Worm (Caenorhabditis elegans) whole organism, mixed stage, embryonic: ENCODE results near the gene F39F10.2.
"Not testable (repeated sequence)": the region's sequence is repeated elsewhere in the genome, so short reads cannot be mapped to it uniquely, and the experiment has no call there.

Source experiments
- bed-3 ChIP-seq: fragments of 200-800 bp; sonication (Bioruptor generic); optimal IDR thresholded peaks from 3 replicates; lab custom pipeline; 2018; ENCODE audit warnings: mild to moderate bottlenecking, missing genetic modification characterization, moderate library complexity, missing compliant biosample characterization
- blmp-1 ChIP-seq: fragments of 150-350 bp; optimal IDR thresholded peaks from 2 replicates; lab custom pipeline; 2014; ENCODE audit warnings: missing biosample characterization, missing genetic modification characterization
- ceh-39 ChIP-seq: fragments of 150-350 bp; optimal IDR thresholded peaks from 2 replicates; lab custom pipeline; 2014; ENCODE audit warnings: missing biosample characterization, missing genetic modification characterization
- ceh-43 ChIP-seq: fragments of 200-800 bp; sonication (Bioruptor generic); optimal IDR thresholded peaks from 2 replicates; lab custom pipeline; 2018; ENCODE audit warnings: mild to moderate bottlenecking, missing genetic modification characterization, moderate library complexity, missing compliant biosample characterization
- ceh-83 ChIP-seq: fragments of 200-800 bp; sonication (Bioruptor generic); optimal IDR thresholded peaks from 2 replicates; lab custom pipeline; 2018; ENCODE audit warnings: mild to moderate bottlenecking, missing genetic modification characterization, missing compliant biosample characterization
- ces-1 ChIP-seq: fragments of 150-350 bp; optimal IDR thresholded peaks from 2 replicates; lab custom pipeline; 2014; ENCODE audit warnings: missing biosample characterization, missing genetic modification reagents, missing genetic modification characterization
- cnd-1 ChIP-seq: fragments of 200-800 bp; sonication (Bioruptor generic); optimal IDR thresholded peaks from 2 replicates; lab custom pipeline; 2018; ENCODE audit warnings: mild to moderate bottlenecking, missing genetic modification characterization, missing compliant biosample characterization
- drap-1 ChIP-seq: fragments of 200-800 bp; sonication (Bioruptor generic); optimal IDR thresholded peaks from 3 replicates; lab custom pipeline; 2018; ENCODE audit warnings: mild to moderate bottlenecking, missing genetic modification characterization, missing compliant biosample characterization
- elt-1 ChIP-seq: sonication (generic microtip); optimal IDR thresholded peaks from 2 replicates; lab custom pipeline; 2017; ENCODE audit warnings: missing genetic modification characterization, mild to moderate bottlenecking, missing compliant biosample characterization, antibody characterized with exemption, moderate library complexity, borderline replicate concordance; ENCODE audit not compliant: insufficient read depth
- elt-3 ChIP-seq: fragments of 150-350 bp; optimal IDR thresholded peaks from 2 replicates; lab custom pipeline; 2014; ENCODE audit warnings: missing biosample characterization, missing genetic modification characterization
- flh-1 ChIP-seq: fragments of 200-800 bp; sonication (Bioruptor generic); optimal IDR thresholded peaks from 2 replicates; lab custom pipeline; 2018; ENCODE audit warnings: mild to moderate bottlenecking, missing genetic modification characterization, moderate library complexity, missing compliant biosample characterization
- ham-2 ChIP-seq: fragments of 200-800 bp; sonication (Bioruptor generic); optimal IDR thresholded peaks from 2 replicates; lab custom pipeline; 2018; ENCODE audit warnings: mild to moderate bottlenecking, missing genetic modification characterization, missing compliant biosample characterization
- hlh-1 ChIP-seq: fragments of 150-350 bp; optimal IDR thresholded peaks from 2 replicates; lab custom pipeline; 2014; ENCODE audit warnings: missing biosample characterization, missing genetic modification reagents, missing genetic modification characterization
- lin-13 ChIP-seq: fragments of 150-350 bp; optimal IDR thresholded peaks from 2 replicates; lab custom pipeline; 2014; ENCODE audit warnings: missing biosample characterization, missing genetic modification characterization
- lin-32 ChIP-seq: fragments of 200-800 bp; sonication (Bioruptor generic); optimal IDR thresholded peaks from 2 replicates; lab custom pipeline; 2018; ENCODE audit warnings: mild to moderate bottlenecking, missing genetic modification characterization, missing compliant biosample characterization
- lsy-2 ChIP-seq: fragments of 150-350 bp; optimal IDR thresholded peaks from 2 replicates; lab custom pipeline; 2014; ENCODE audit warnings: missing biosample characterization, missing genetic modification characterization
- mab-5 ChIP-seq: fragments of 150-350 bp; optimal IDR thresholded peaks from 2 replicates; lab custom pipeline; 2014; ENCODE audit warnings: missing biosample characterization, missing genetic modification characterization
- mep-1 ChIP-seq: fragments of 150-350 bp; optimal IDR thresholded peaks from 2 replicates; lab custom pipeline; 2017; ENCODE audit warnings: missing biosample characterization, missing genetic modification reagents, missing genetic modification characterization, inconsistent platforms
- mls-2 ChIP-seq: sonication (generic microtip); optimal IDR thresholded peaks from 2 replicates; lab custom pipeline; 2016; ENCODE audit warnings: mild to moderate bottlenecking, missing genetic modification characterization, moderate library complexity, missing compliant biosample characterization
- nhr-2 ChIP-seq: fragments of 150-350 bp; optimal IDR thresholded peaks from 2 replicates; lab custom pipeline; 2014; ENCODE audit warnings: missing biosample characterization, missing genetic modification characterization
- nhr-237 ChIP-seq: fragments of 150-350 bp; optimal IDR thresholded peaks from 2 replicates; lab custom pipeline; 2014; ENCODE audit warnings: missing biosample characterization, missing genetic modification characterization
- nhr-28 ChIP-seq: fragments of 150-350 bp; optimal IDR thresholded peaks from 2 replicates; lab custom pipeline; 2014; ENCODE audit warnings: missing biosample characterization, missing genetic modification characterization
- nhr-76 ChIP-seq: sonication (generic microtip); optimal IDR thresholded peaks from 2 replicates; lab custom pipeline; 2017; ENCODE audit warnings: missing biosample characterization, missing genetic modification characterization
- pha-4 ChIP-seq: fragments of 150-350 bp; optimal IDR thresholded peaks from 2 replicates; lab custom pipeline; 2018; ENCODE audit warnings: missing biosample characterization, missing genetic modification reagents, missing genetic modification characterization
- sem-2 ChIP-seq: fragments of 200-800 bp; sonication (Bioruptor generic); optimal IDR thresholded peaks from 2 replicates; lab custom pipeline; 2018; ENCODE audit warnings: mild to moderate bottlenecking, missing genetic modification characterization, missing compliant biosample characterization
- snpc-4 ChIP-seq: fragments of 150-350 bp; optimal IDR thresholded peaks from 2 replicates; lab custom pipeline; 2014; ENCODE audit warnings: missing biosample characterization, missing genetic modification characterization
- sptf-1 ChIP-seq: sonication (generic microtip); optimal IDR thresholded peaks from 2 replicates; lab custom pipeline; 2017; ENCODE audit warnings: mild to moderate bottlenecking, missing genetic modification characterization, moderate library complexity, missing compliant biosample characterization
- tbx-8 ChIP-seq: fragments of 200-800 bp; sonication (Bioruptor generic); optimal IDR thresholded peaks from 2 replicates; lab custom pipeline; 2018; ENCODE audit warnings: mild to moderate bottlenecking, missing genetic modification characterization, moderate library complexity, missing compliant biosample characterization
- unc-120 ChIP-seq: sonication (generic microtip); optimal IDR thresholded peaks from 2 replicates; lab custom pipeline; 2017; ENCODE audit warnings: missing genetic modification characterization, missing compliant biosample characterization; ENCODE audit not compliant: poor library complexity, severe bottlenecking
- unc-39 ChIP-seq: fragments of 150-350 bp; optimal IDR thresholded peaks from 2 replicates; lab custom pipeline; 2014; ENCODE audit warnings: missing biosample characterization, missing genetic modification characterization
- zip-8 ChIP-seq: fragments of 150-350 bp; optimal IDR thresholded peaks from 2 replicates; lab custom pipeline; 2014; ENCODE audit warnings: missing biosample characterization, missing genetic modification characterization
- ztf-11 ChIP-seq: fragments of 150-350 bp; optimal IDR thresholded peaks from 2 replicates; lab custom pipeline; 2014; ENCODE audit warnings: missing biosample characterization, missing genetic modification characterization

The F39F10.2 gene

ce11 chrX:16903619-16904018 lies 8.9 kb downstream of the F39F10.2 start, which contains the start of gene F39F10.4:
F39F10.4 (minus strand) TSS chrX:16903719.
- no peak for TF ChIP-seq unc-39 (tag; lab: Kevin White, UChicago)
- no peak for TF ChIP-seq mls-2 (tag; lab: Kevin White, UChicago)
- TF ChIP-seq sptf-1 (tag; lab: Kevin White, UChicago), result no peak
- TF ChIP-seq lin-13 (tag; lab: Kevin White, UChicago), result no peak
- no peak for TF ChIP-seq ces-1 (GFP tag; lab: Kevin White, UChicago)
- TF ChIP-seq ceh-83 (GFP tag; lab: Kevin White, UChicago), result no peak
- no peak for TF ChIP-seq elt-3 (tag; lab: Kevin White, UChicago)
- TF ChIP-seq snpc-4 (tag; lab: Kevin White, UChicago), result no peak
- TF ChIP-seq mab-5, result no peak
- TF ChIP-seq nhr-28 (tag; lab: Kevin White, UChicago), result no peak
- TF ChIP-seq lin-32 (GFP tag; lab: Kevin White, UChicago), result no peak
- no peak for TF ChIP-seq nhr-237
- TF ChIP-seq pha-4 (tag; lab: Kevin White, UChicago), result no peak
- TF ChIP-seq tbx-8 (GFP tag; lab: Kevin White, UChicago), result no peak
- TF ChIP-seq mep-1 (tag; lab: Kevin White, UChicago), result no peak
- TF ChIP-seq elt-1 (tag; lab: Kevin White, UChicago), result no peak
- TF ChIP-seq cnd-1, result no peak
- no peak for TF ChIP-seq blmp-1 (tag; lab: Kevin White, UChicago)

- TF ChIP-seq hlh-1 (tag; lab: Kevin White, UChicago); ceh-43 (GFP tag; lab: Kevin White, UChicago); ham-2: not testable (repeated sequence)
These were observed 19.0 kb downstream of the F39F10.2 start, which contains the start of gene F39F10.5 for ce11 chrX:16913669-16914068. F39F10.5 (minus strand) TSS chrX:16913769.

- TF ChIP-seq pha-4 (tag; lab: Kevin White, UChicago) (no peak), elt-3 (tag; lab: Kevin White, UChicago) (no peak), cnd-1 (no peak)
These were observed 24.8 kb downstream of the F39F10.2 start for ce11 chrX:16919468-16919867.

- TF ChIP-seq elt-3 (tag; lab: Kevin White, UChicago) (no peak), lin-32 (GFP tag; lab: Kevin White, UChicago) (no peak), unc-39 (tag; lab: Kevin White, UChicago) (no peak), unc-120 (no peak), ces-1 (GFP tag; lab: Kevin White, UChicago) (no peak)
These were observed 26.9 kb downstream of the F39F10.2 start, which contains the start of gene fbxb-114 for ce11 chrX:16921533-16921932. fbxb-114 (plus strand) TSS chrX:16921833.

- TF ChIP-seq ceh-83 (GFP tag; lab: Kevin White, UChicago) (no peak), elt-1 (tag; lab: Kevin White, UChicago) (no peak), nhr-76 (tag; lab: Kevin White, UChicago) (no peak), mls-2 (tag; lab: Kevin White, UChicago) (no peak)
These were observed 29.0 kb downstream of the F39F10.2 start, which contains the start of gene C30E1.4 for ce11 chrX:16923636-16924035. C30E1.4 (plus strand) TSS chrX:16923936.

ce11 chrX:16925343-16925742 lies 30.7 kb downstream of the F39F10.2 start:
- TF ChIP-seq lin-13 (tag; lab: Kevin White, UChicago) (no peak), tbx-8 (GFP tag; lab: Kevin White, UChicago) (no peak), bed-3 (no peak), elt-1 (tag; lab: Kevin White, UChicago) (no peak), pha-4 (tag; lab: Kevin White, UChicago) (no peak), nhr-28 (tag; lab: Kevin White, UChicago) (no peak), nhr-237 (no peak), sptf-1 (tag; lab: Kevin White, UChicago) (no peak), cnd-1 (no peak), ceh-83 (GFP tag; lab: Kevin White, UChicago) (no peak), snpc-4 (tag; lab: Kevin White, UChicago) (no peak), unc-120 (no peak), drap-1 (no peak), nhr-76 (tag; lab: Kevin White, UChicago) (no peak), ham-2 (no peak), lin-32 (GFP tag; lab: Kevin White, UChicago) (no peak)

ce11 chrX:16928087-16928486 lies 33.4 kb downstream of the F39F10.2 start:
- TF ChIP-seq sem-2 (GFP tag; lab: Kevin White, UChicago) (peak; percentile 83), lin-32 (GFP tag; lab: Kevin White, UChicago) (peak; percentile 42), elt-1 (tag; lab: Kevin White, UChicago) (no peak), cnd-1 (peak; percentile 92), lin-13 (tag; lab: Kevin White, UChicago) (peak; percentile 34), lsy-2 (no peak), bed-3 (peak; percentile 53), unc-120 (peak; percentile 52), elt-3 (tag; lab: Kevin White, UChicago) (no peak), ceh-39 (tag; lab: Kevin White, UChicago) (no peak), snpc-4 (tag; lab: Kevin White, UChicago) (no peak), flh-1 (GFP tag; lab: Kevin White, UChicago) (peak; percentile 48), ztf-11 (peak; percentile 6), unc-39 (tag; lab: Kevin White, UChicago) (no peak), pha-4 (tag; lab: Kevin White, UChicago) (no peak), sptf-1 (tag; lab: Kevin White, UChicago) (peak; percentile 89), tbx-8 (GFP tag; lab: Kevin White, UChicago) (peak; percentile 58), mab-5 (no peak), zip-8 (no peak), mls-2 (tag; lab: Kevin White, UChicago) (peak; percentile 89), nhr-237 (no peak), ceh-43 (GFP tag; lab: Kevin White, UChicago) (peak; percentile 75), nhr-2 (tag; lab: Kevin White, UChicago) (no peak)
